Worm (Caenorhabditis elegans) whole organism, early embryonic: ENCODE data around the gene nfki-1.

Experiments used
- F13C5.2 ChIP-seq: sonication (generic microtip); optimal IDR thresholded peaks from 2 replicates; lab custom pipeline; 2017; ENCODE audit warnings: mild to moderate bottlenecking, missing genetic modification characterization, inconsistent platforms, missing compliant biosample characterization
- aly-1 ChIP-seq: sonication (generic microtip); optimal IDR thresholded peaks from 2 replicates; lab custom pipeline; 2016; ENCODE audit warnings: missing genetic modification characterization, missing compliant biosample characterization
- ama-1 ChIP-seq: fragments of 150-350 bp; optimal IDR thresholded peaks from 2 replicates; lab custom pipeline; 2014
- ceh-36 ChIP-seq: sonication (generic microtip); optimal IDR thresholded peaks from 2 replicates; lab custom pipeline; 2016; ENCODE audit warnings: missing genetic modification characterization, inconsistent platforms, missing compliant biosample characterization
- ets-7 ChIP-seq: sonication (generic microtip); optimal IDR thresholded peaks from 2 replicates; lab custom pipeline; 2016; ENCODE audit warnings: missing genotype, missing genetic modification characterization, missing compliant biosample characterization
- flt-1 ChIP-seq: fragments of 200-800 bp; sonication (Bioruptor generic); IDR thresholded peaks from 2 replicates; pipeline ENCODE4 v1.3.6; 2022; ENCODE audit warnings: missing genetic modification characterization, missing compliant biosample characterization
- hmbx-1 ChIP-seq: sonication (generic microtip); optimal IDR thresholded peaks from 2 replicates; lab custom pipeline; 2016; ENCODE audit warnings: mild to moderate bottlenecking, missing genetic modification characterization, missing compliant biosample characterization
- hnd-1 ChIP-seq: sonication (generic microtip); optimal IDR thresholded peaks from 2 replicates; lab custom pipeline; 2016; ENCODE audit warnings: missing genetic modification characterization, missing compliant biosample characterization
- scrt-1 ChIP-seq: fragments of 200-800 bp; sonication (Bioruptor generic); IDR thresholded peaks from 2 replicates; pipeline ENCODE4 v1.3.6; 2022; ENCODE audit warnings: missing genetic modification characterization, missing compliant biosample characterization
- sea-1 ChIP-seq: fragments of 200-800 bp; sonication (Bioruptor generic); conservative IDR thresholded peaks from 2 replicates; pipeline ENCODE4 v1.3.6; 2022; ENCODE audit warnings: missing genetic modification characterization, missing compliant biosample characterization
- tbx-37 ChIP-seq: fragments of 200-800 bp; sonication (Bioruptor generic); conservative IDR thresholded peaks from 2 replicates; pipeline ENCODE4 v1.3.6; 2022; ENCODE audit warnings: missing genetic modification reagents, missing genetic modification characterization, missing compliant biosample characterization
- tra-4 ChIP-seq: sonication (generic microtip); optimal IDR thresholded peaks from 2 replicates; lab custom pipeline; 2017; ENCODE audit warnings: missing genetic modification characterization, missing compliant biosample characterization

- TF ChIP-seq ets-7 (tag; lab: Kevin White, UChicago): no peak
- TF ChIP-seq ceh-36 (tag; lab: Kevin White, UChicago): no peak
- TF ChIP-seq tbx-37 (GFP tag; lab: Robert Waterston, UW): no peak
- no peak for TF ChIP-seq flt-1 (GFP tag; lab: Robert Waterston, UW)
- no peak for TF ChIP-seq aly-1
- no peak for TF ChIP-seq ama-1 (lab: Kevin White, UChicago)
- no peak for TF ChIP-seq hmbx-1
- TF ChIP-seq hnd-1 (tag; lab: Kevin White, UChicago): no peak
- TF ChIP-seq tra-4 (tag; lab: Kevin White, UChicago): no peak
- no peak for TF ChIP-seq sea-1
- no peak for TF ChIP-seq F13C5.2 (tag; lab: Kevin White, UChicago)
- TF ChIP-seq scrt-1 (GFP tag; lab: Robert Waterston, UW): no peak
These were observed 20.1 kb upstream of the nfki-1 start for ce11 chrX:15334897-15335296.
